Worm (Caenorhabditis elegans) whole organism, early embryonic: ENCODE measurements around the gene Y113G7B.15.

Experiments
- F13C5.2 ChIP-seq: sonication (generic microtip); optimal IDR thresholded peaks from 2 replicates; lab custom pipeline; 2017; ENCODE audit warnings: mild to moderate bottlenecking, missing genetic modification characterization, inconsistent platforms, missing compliant biosample characterization
- ama-1 ChIP-seq: fragments of 150-350 bp; optimal IDR thresholded peaks from 2 replicates; lab custom pipeline; 2014
- flt-1 ChIP-seq: fragments of 200-800 bp; sonication (Bioruptor generic); IDR thresholded peaks from 2 replicates; pipeline ENCODE4 v1.3.6; 2022; ENCODE audit warnings: missing genetic modification characterization, missing compliant biosample characterization
- hmg-4 ChIP-seq: fragments of 200-800 bp; sonication (Bioruptor generic); optimal IDR thresholded peaks from 2 replicates; lab custom pipeline; 2018; ENCODE audit warnings: mild to moderate bottlenecking, missing genetic modification characterization, missing compliant biosample characterization
- hnd-1 ChIP-seq: sonication (generic microtip); optimal IDR thresholded peaks from 2 replicates; lab custom pipeline; 2016; ENCODE audit warnings: missing genetic modification characterization, missing compliant biosample characterization
- pes-1 ChIP-seq: fragments of 200-800 bp; sonication (Bioruptor generic); IDR thresholded peaks from 2 replicates; pipeline ENCODE4 v1.3.6; 2022; ENCODE audit warnings: missing genetic modification reagents, missing genetic modification characterization, missing compliant biosample characterization
- tbx-37 ChIP-seq: fragments of 200-800 bp; sonication (Bioruptor generic); conservative IDR thresholded peaks from 2 replicates; pipeline ENCODE4 v1.3.6; 2022; ENCODE audit warnings: missing genetic modification reagents, missing genetic modification characterization, missing compliant biosample characterization
- tra-4 ChIP-seq: sonication (generic microtip); optimal IDR thresholded peaks from 2 replicates; lab custom pipeline; 2017; ENCODE audit warnings: missing genetic modification characterization, missing compliant biosample characterization

- TF ChIP-seq F13C5.2 (tag; lab: Kevin White, UChicago) (no peak), tra-4 (tag; lab: Kevin White, UChicago) (no peak), tbx-37 (GFP tag; lab: Robert Waterston, UW) (no peak), ama-1 (no peak), hmg-4 (GFP tag; lab: Kevin White, UChicago) (no peak), hnd-1 (tag; lab: Kevin White, UChicago) (no peak), flt-1 (no peak), pes-1 (GFP tag; lab: Robert Waterston, UW) (no peak)
These were observed 20.5 kb downstream of the Y113G7B.15 start for ce11 chrV:20213097-20213496.
